Fruit fly (Drosophila melanogaster) whole organism, larva: ENCODE results near the gene CG31551.

ENCODE experiments used
- noc ChIP-seq: fragments of 200-800 bp; sonication (Bioruptor generic); optimal IDR thresholded peaks from 3 replicates; lab custom pipeline; 2019; ENCODE audit warnings: missing biosample characterization, mild to moderate bottlenecking, missing genetic modification characterization, moderate library complexity

Gene CG31551

DNA sequence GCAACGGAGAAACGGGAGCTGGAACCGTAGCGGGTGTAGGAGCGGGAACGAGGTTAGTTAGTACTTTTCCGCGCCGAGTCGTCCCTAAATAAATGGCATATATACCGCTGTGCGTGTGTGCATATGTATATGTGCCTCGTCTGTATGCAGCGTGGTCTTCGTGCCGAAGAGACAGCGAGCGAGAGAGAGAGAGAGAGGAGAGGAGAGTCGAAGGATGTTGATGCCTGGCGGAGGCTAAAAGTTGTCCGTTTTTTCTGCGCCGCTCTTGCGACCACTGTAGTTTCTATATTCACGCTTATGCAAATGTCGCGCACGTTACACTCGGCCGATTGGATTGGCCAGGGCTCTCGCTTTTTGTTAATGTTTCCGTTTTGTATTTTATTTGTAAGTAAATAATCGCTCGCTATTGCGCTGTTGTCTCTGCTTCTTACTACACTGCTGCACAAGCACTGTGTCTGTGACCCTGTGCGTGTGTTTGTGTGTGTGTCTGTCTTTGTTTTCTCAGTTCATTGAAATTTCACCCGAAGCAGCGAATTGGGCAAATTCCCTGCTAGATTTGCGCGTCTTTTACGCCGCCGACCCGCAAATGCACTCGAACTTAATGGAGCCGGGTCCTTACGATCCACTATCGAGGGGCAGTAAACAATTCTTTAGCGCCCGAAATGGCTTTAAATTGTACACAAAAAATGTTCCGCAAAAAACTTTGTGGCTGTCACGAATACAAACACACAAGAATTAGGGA, 15.1 kb upstream of the CG31551 start, which contains the start of gene Rga:
Rga (minus strand) TSS at position 741 of the 742 bp plus-strand sequence.
- no peak for TF ChIP-seq noc (tag; lab: Kevin White, UChicago)

DNA sequence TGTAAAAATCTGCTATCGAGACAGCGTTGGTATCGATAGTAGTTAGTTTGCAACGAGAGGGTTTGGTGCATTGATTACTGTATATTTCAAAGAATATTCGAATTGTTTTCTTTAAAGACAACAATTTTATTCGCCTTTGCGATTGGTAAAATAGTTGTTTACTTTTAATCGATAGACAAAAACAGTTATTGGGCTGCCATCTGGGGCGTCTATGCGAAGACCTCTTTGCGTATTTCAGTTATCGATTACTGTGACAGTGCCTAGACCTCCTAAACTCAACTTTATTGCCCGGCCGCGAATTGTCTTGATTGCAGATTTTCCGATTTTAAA, 14.6 kb upstream of the CG31551 start, which contains the start of gene Atu:
Atu (plus strand) TSS at position 245 of the 330 bp plus-strand sequence.
- TF ChIP-seq noc (tag; lab: Kevin White, UChicago) = no peak

DNA sequence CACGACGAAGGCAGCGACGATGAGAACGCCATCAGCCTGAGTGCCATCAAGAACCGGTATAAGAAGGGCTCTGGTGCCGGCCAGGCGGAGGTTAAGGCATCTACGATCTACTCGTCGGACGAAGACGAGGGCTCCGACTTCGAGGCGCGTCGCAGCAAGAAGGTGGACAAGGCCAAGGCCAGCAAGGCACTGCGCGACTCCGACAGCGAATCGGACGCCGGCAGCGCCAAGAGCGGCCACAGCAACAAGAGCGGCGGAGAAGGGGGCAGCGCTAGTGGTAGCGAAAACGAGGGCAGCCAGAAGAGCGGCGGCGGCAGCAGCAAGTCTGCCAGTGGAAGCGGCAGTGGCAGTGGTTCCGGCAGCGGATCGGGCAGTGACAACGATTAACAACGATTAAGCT, 12.2 kb upstream of the CG31551 start:
- no peak for TF ChIP-seq noc (tag; lab: Kevin White, UChicago)

DNA sequence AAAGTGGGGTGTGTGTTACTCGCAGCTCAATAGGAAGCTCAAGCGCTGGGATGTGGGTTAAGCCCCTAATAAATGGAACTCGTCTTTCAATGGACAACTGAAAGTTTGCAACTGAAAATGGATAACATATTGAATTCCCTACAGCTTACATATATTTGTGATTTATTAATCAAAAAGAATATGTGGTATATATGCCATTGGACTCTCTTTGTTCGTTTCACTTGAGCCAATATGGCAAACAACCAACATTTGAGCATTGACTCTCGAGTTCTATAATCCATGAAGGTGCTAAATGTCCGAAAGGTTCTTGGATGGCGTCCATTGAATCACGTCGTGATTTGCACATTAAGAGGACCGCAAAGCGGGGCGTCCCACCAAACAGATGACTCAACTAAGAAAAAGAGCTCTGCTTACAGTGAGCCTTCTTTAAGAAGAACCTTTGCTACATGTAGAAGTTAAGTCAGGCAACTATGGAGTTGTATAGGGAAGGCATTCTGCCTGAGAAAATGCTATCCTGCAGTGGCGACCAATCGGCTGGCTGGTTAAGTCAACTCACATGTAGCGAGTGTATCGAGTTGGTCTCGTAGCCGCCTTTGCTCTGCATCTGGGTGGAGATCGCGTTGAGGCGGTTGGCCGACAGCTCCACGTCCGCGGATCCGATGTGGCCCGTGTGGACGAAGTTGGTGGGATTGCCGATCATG, 9.6 kb upstream of the CG31551 start:
- TF ChIP-seq noc (tag; lab: Kevin White, UChicago) = no peak

DNA sequence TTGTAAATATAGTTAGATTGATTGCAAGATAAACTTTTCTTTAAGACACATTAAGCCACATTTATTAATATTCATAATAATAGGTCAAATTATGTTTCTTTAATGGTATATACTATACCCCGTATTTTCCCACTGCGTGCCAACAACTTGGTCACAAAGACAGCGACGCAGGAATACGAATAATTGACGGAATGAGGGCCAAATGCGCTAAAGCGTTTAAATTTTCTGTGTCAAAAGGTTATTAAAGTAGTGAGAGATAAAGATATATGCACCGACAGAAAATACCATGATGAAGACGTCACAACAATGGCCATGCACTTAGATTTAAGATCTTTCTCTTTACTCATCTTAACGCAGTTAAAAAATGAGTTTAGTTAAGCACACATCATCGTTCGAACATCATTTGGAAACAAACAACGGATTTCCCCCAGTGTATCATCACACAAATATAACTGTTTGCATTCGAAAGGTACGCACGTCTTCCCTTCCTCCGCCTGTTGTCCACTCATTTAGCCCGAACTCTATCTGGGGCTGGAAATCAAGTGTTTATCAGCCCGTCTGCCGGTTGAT, 7.2 kb upstream of the CG31551 start:
- TF ChIP-seq noc (tag; lab: Kevin White, UChicago) = peak; percentile 76

DNA sequence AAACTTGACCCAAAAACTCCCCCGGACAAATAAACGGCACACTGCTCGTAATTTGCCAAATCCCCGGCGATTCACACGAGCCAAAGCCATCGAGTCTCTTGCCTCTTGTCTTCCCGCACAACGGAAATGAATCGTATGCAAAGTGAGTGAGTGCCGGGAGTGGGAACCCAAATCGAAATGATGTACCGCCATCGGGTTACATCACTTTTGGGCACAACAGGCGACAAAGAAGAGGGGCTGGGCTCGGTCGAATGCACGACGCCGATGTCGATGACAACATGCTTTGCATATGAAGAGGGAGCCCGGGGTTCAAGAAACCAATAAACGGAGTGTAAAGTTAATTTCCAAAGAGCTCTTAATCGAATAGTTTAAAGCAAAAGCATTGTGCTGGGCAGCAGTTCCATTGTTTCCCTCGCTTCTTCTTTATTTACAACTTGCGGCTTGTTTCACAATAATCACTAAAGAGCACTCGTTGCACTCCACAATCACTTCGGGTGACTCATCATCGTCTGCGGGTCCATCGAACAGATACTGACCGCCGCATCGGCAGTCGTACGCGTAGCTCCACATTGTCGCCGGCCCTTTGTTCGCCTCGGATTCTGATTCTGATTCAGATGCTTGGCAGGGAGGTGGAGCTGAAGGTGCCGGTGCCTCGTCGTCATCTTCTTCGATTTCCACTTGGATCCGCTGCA, 5.8 kb upstream of the CG31551 start:
- TF ChIP-seq noc (tag; lab: Kevin White, UChicago) = no peak

DNA sequence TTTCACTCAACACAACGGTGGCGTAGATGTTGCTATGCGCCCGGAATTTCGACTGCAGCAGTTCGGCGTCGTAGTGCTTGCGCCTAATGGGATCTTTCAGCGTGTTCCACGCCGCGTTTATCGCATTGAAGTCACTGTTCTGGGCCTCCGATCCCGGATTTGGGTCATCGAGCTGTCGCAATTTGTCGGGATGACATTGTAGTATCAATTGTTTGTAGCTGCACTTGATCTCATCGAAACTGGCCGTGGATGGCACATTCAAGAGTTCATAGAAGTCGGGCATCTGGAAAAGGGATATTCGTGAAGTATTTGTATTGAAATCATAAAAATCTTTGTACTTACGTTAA, 5.3 kb upstream of the CG31551 start:
- TF ChIP-seq noc (tag; lab: Kevin White, UChicago) = no peak

DNA sequence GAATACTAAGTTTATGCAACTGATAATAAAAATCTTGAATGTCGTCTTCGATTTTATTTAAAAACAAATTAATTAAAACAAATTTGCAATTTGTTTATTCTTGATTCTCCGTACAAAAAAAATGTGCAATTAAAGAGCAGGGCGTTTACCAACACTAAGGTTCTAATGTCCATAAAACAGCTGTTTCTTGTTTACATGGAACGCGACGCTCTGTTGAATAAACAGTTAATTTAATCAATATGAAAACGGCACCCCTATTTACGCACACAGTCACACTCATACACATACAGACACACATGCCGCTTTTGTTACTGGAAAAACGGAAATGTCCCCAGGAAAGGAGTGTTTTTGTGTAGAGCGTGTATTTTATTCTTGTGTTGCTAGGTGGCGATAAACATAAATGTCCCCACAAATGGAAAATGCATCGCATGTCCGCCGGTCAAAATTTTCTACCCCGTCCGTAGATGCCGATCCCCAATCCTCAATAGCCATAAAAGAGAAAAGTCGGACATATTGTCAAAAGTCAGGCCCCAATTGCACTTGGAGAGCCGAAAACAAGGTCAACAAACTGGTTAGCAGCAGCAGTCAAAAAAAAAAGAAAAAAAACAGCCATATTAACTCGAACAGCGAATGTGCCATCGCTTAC, 4.5 kb upstream of the CG31551 start:
- peak; percentile 46 for TF ChIP-seq noc (tag; lab: Kevin White, UChicago)

DNA sequence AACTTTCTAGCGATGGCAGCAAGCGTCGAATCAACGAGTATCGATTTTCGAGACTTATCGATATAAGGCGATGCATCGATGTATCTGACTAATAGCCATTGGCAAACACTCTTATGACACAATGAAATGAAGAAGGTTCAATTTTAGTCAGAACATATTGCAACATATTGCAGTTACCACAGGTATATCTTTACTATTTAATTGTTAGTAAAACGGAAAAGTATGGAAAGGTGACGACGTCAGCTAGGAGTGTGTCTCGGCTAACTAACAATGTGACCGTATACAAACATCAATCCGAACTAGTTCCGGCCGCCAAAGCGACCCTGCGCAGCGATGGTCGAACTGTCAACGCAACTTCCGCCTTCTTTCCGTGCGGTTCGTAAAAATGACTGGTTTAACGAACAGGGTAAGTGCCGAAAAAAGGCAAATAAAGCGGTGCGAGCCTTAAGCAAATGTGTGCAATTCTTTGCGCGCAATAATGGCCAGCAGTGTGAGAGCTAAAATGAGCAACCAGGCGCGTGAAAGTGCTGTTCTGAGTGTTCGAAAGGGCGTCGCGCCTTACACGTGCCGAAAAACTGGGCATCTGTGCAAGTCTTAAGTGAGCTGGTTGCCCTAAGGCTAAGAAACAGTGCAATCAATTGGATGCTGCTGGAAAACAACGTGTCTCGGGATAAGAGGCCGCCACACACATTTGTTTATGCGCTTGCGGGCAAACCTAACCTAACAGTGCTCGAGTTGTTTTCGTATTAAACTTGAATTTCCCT, 3.4 kb upstream of the CG31551 start, which contains the start of the genes Dph4, Spec2 and RpL13A:
Dph4 (minus strand) TSS at position 11 of the 764 bp plus-strand sequence.
Spec2 (minus strand) TSS at position 11 of the 764 bp plus-strand sequence.
RpL13A (plus strand) TSS at position 360 of the 764 bp plus-strand sequence.
- TF ChIP-seq noc (tag; lab: Kevin White, UChicago) = peak; percentile 80

DNA sequence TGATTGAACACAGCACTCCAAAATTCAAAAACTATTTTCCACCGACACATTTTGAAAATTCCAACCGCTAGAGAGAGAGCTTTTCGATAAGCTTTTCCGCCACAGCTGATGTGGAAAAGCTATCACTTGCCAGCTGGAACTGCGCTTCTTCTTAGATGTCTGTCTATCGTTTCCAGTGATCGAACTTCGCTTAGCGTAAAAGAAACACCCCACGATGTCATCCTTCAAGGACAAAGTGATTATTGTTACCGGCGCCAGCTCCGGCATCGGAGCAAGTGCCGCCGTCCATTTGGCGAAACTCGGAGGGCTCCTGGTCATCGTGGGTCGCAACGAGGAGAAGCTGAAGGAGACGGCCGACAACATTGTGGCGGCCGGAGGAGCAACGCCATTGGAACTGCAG, 4.5 kb downstream of the CG31551 start, which contains the start of gene CG31549:
CG31549 (plus strand) TSS at position 11 of the 400 bp plus-strand sequence.
- TF ChIP-seq noc (tag; lab: Kevin White, UChicago) = no peak

DNA sequence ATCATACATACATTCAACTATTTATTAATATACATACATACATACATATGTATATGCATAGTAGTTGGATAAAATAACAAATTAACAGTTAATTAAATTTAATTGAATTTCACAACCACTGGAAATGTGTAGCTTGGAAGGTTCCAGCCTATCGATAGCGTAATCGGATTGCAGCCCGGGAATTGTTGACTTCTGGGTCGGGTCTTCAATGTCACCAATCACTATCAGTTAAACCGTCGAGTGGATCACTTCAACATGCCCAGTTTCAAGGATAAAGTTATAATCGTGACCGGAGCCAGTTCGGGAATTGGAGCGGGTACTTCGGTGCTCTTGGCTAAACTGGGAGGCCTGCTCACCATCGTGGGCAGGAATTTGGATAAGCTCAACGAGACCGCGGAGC, 5.8 kb downstream of the CG31551 start, which contains the start of gene CG12171:
CG12171 (plus strand) TSS at position 191 of the 400 bp plus-strand sequence.
- peak; percentile 18 for TF ChIP-seq noc (tag; lab: Kevin White, UChicago)

DNA sequence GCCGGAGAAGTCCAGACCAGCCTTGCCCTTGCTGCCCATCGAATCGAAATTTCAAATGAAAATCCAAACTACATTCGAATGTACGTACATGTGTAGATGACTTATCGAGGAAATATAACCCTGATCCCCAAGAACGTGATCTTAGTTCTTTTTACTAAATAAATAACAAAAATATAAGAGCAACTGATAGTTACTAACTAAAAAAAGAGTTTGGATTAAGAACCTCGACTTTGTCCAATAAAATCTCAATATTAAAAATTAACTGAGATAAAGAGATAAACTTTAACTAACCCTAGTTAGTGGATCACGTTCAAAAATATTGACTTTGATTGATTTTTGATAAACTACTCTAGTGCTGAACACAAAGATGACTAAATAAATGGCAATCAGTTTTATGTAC, 7.9 kb downstream of the CG31551 start, which contains the start of gene CG31546:
CG31546 (minus strand) TSS at position 101 of the 400 bp plus-strand sequence.
- TF ChIP-seq noc (tag; lab: Kevin White, UChicago) = no peak

DNA sequence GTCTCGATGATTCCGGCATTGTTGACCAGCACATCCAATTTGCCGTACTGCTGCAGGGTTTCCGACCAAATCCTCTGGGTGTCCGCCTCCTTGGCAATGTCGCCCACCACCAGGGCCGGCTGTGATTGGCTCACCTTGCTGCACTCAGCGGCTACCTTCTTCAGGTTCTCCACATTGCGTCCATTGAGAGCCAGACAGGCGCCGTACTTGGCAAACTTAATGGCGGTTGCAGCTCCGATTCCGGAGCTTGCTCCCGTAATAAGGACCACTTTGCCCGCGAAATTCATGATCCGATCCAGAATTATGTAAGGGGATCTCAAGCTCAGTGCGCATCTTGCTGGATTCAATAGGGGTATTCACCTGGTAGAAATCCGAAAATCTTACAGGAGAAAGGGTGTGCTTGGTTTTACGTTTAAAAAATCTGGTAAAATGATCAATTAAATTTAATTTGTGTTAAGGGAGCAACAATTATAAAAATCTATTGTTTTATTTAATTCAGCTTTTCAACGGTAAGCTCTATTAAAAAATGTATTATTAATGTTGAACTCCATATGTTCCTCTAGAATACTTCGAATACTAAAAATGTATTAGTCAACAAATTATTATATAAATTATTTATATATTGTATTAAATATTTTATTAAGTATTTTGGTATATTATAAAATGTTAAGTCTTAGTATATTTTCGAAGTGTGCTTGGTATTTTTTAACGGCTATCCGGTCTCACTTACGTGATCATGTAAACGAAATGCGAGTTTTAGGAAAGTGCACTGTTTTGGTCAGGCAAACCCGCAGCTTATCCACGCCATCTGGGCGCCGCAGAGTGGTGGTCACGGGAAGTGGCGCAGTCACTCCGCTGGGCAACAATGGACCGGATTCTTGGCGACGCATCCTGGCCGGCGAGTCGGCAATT, 9.1 kb downstream of the CG31551 start, which contains the start of the genes CG31548 and CG12170:
CG31548 (minus strand) TSS at position 334 of the 912 bp plus-strand sequence.
CG12170 (plus strand) TSS at position 716 of the 912 bp plus-strand sequence.
- peak; percentile 7 for TF ChIP-seq noc (tag; lab: Kevin White, UChicago)
